Fruit fly (Drosophila melanogaster): ENCODE data around the gene Octbeta1R.

The Octbeta1R gene

dm6 chr3R:22536504-22537423, 39.7 kb downstream of the Octbeta1R start (continued):
- TF ChIP-seq CG15514 (GFP tag; optimal IDR thresholded peaks at IDR 0.05) = no peak
- 0 out of 3 replicates have a peak, but pooled peaks have one; percentile 49 for TF ChIP-seq CG17361 (GFP tag; IDR thresholded peaks at IDR 0.05)
- no peak for TF ChIP-seq Nf-YB (GFP tag; optimal IDR thresholded peaks at IDR 0.05)
- no peak for TF ChIP-seq Dad (GFP tag; optimal IDR thresholded peaks at IDR 0.05)
- no peak for TF ChIP-seq Sin3A (optimal IDR thresholded peaks at IDR 0.05)
- TF ChIP-seq ato (GFP tag; IDR thresholded peaks at IDR 0.05; ENCODE audit: partially characterized antibody) = no peak
- TF ChIP-seq BtbVII (GFP tag; optimal IDR thresholded peaks at IDR 0.05) = no peak
- TF ChIP-seq CG13287 (GFP tag; IDR thresholded peaks at IDR 0.05; ENCODE audit: partially characterized antibody) = no peak
- TF ChIP-seq ssp (GFP tag; IDR thresholded peaks at IDR 0.05) = no peak
- no peak for TF ChIP-seq chif (GFP tag; optimal IDR thresholded peaks at IDR 0.05)
- TF ChIP-seq Ssrp (tag; optimal IDR thresholded peaks at IDR 0.05) = peak; percentile 23
- TF ChIP-seq Oaz (GFP tag; IDR thresholded peaks at IDR 0.05) = peak; percentile 40; the same call in 1 of the 2 replicates
- peak; percentile 19 for TF ChIP-seq CG9817 (tag; optimal IDR thresholded peaks at IDR 0.05)
- no peak for TF ChIP-seq dimm (GFP tag; IDR thresholded peaks at IDR 0.05)
- no peak for TF ChIP-seq zfh2 (GFP tag; optimal IDR thresholded peaks at IDR 0.05)
- no peak for TF ChIP-seq CG2199 (GFP tag; IDR thresholded peaks at IDR 0.05)
- TF ChIP-seq pho (GFP tag; optimal IDR thresholded peaks at IDR 0.05) = no peak
- TF ChIP-seq gcm (GFP tag; optimal IDR thresholded peaks at IDR 0.05) = peak; percentile 22
- TF ChIP-seq Hmr (GFP tag; optimal IDR thresholded peaks at IDR 0.05) = no peak
- TF ChIP-seq lab (GFP tag; optimal IDR thresholded peaks at IDR 0.05) = peak; percentile 37
- no peak for TF ChIP-seq z (GFP tag; IDR thresholded peaks at IDR 0.05)
- no peak for TF ChIP-seq HLH4C (GFP tag; IDR thresholded peaks at IDR 0.05; ENCODE audit: partially characterized antibody)
- TF ChIP-seq fu2 (GFP tag; optimal IDR thresholded peaks at IDR 0.05) = no peak
- TF ChIP-seq CG4820 (GFP tag; optimal IDR thresholded peaks at IDR 0.05) = peak; percentile 7
- TF ChIP-seq CG10209 (GFP tag; optimal IDR thresholded peaks at IDR 0.05) = peak; percentile 28
- peak; percentile 10 for TF ChIP-seq Hsf (GFP tag; optimal IDR thresholded peaks at IDR 0.05)
- peak; percentile 46; the same call in 1 of the 2 replicates for TF ChIP-seq Rfx (GFP tag; IDR thresholded peaks at IDR 0.05)
- TF ChIP-seq lbe (GFP tag; optimal IDR thresholded peaks at IDR 0.05) = no peak
- TF ChIP-seq Sox102F (GFP tag; optimal IDR thresholded peaks at IDR 0.05) = peak; percentile 67
- TF ChIP-seq CG14050 (GFP tag; IDR thresholded peaks at IDR 0.05) = peak; percentile 40; the same call in 1 of the 3 replicates
- TF ChIP-seq D (optimal IDR thresholded peaks at IDR 0.05) = no peak
- no peak for TF ChIP-seq D (GFP tag; optimal IDR thresholded peaks at IDR 0.05)
- peak; percentile 31 for TF ChIP-seq lilli (GFP tag; optimal IDR thresholded peaks at IDR 0.05)

- no peak for TF ChIP-seq abd-A (tag; optimal IDR thresholded peaks at IDR 0.05)
- no peak for TF ChIP-seq NFAT (GFP tag; IDR thresholded peaks at IDR 0.05)
- TF ChIP-seq gem (tag; optimal IDR thresholded peaks at IDR 0.05) = peak; percentile 36
- TF ChIP-seq Antp (GFP tag; optimal IDR thresholded peaks at IDR 0.05) = no peak
- no peak for TF ChIP-seq CG1647 (GFP tag; optimal IDR thresholded peaks at IDR 0.05)
- TF ChIP-seq ham (GFP tag; IDR thresholded peaks at IDR 0.05) = no peak
- no peak for TF ChIP-seq pan (optimal IDR thresholded peaks at IDR 0.05)
- TF ChIP-seq pan (GFP tag; optimal IDR thresholded peaks at IDR 0.05 in 1 of 2, IDR thresholded peaks at IDR 0.05 in 1 of 2) = peak in 1 of 2 experiments; percentile 21
- peak; percentile 38 for TF ChIP-seq CG11504 (tag; optimal IDR thresholded peaks at IDR 0.05)
- TF ChIP-seq row (GFP tag; IDR thresholded peaks at IDR 0.05) = 0 out of 3 replicates have a peak, but pooled peaks have one; percentile 17
- no peak for TF ChIP-seq CG31441 (GFP tag; IDR thresholded peaks at IDR 0.05)
- no peak for TF ChIP-seq CG6765 (GFP tag; optimal IDR thresholded peaks at IDR 0.05)
- no peak for TF ChIP-seq CG2120 (GFP tag; optimal IDR thresholded peaks at IDR 0.05)
- TF ChIP-seq CG7271 (tag; optimal IDR thresholded peaks at IDR 0.05) = no peak
- no peak for TF ChIP-seq Ptx1 (GFP tag; IDR thresholded peaks at IDR 0.05)
- TF ChIP-seq trem (tag; optimal IDR thresholded peaks at IDR 0.05) = no peak
- TF ChIP-seq CG18599 (GFP tag; optimal IDR thresholded peaks at IDR 0.05) = no peak
- TF ChIP-seq CG17612 (GFP tag; IDR thresholded peaks at IDR 0.05) = no peak
- TF ChIP-seq gsb (GFP tag; IDR thresholded peaks at IDR 0.05) = no peak
These were observed 41.9 kb downstream of the Octbeta1R start for dm6 chr3R:22538877-22539276.
